Worm (Caenorhabditis elegans) whole organism, L1 larva: ENCODE measurements around the gene prmt-5.

Source experiments
- C16A3.4 ChIP-seq: fragments of 150-350 bp; optimal IDR thresholded peaks from 2 replicates; lab custom pipeline; 2014; ENCODE audit warnings: missing biosample characterization, missing genetic modification characterization
- C34B4.2 ChIP-seq: sonication (generic microtip); optimal IDR thresholded peaks from 2 replicates; lab custom pipeline; 2017; ENCODE audit warnings: mild to moderate bottlenecking, missing genetic modification characterization, missing compliant biosample characterization
- Y116A8C.19 ChIP-seq: sonication (generic microtip); optimal IDR thresholded peaks from 2 replicates; lab custom pipeline; 2016; ENCODE audit warnings: missing compliant biosample characterization, missing genetic modification characterization, borderline replicate concordance
- alr-1 ChIP-seq: fragments of 200-800 bp; sonication (Bioruptor generic); optimal IDR thresholded peaks from 2 replicates; lab custom pipeline; 2018; ENCODE audit warnings: borderline replicate concordance, mild to moderate bottlenecking, missing genetic modification characterization, missing compliant biosample characterization
- aly-2 ChIP-seq: fragments of 150-350 bp; optimal IDR thresholded peaks from 2 replicates; lab custom pipeline; 2014; ENCODE audit warnings: missing biosample characterization, missing genetic modification characterization
- ceh-88 ChIP-seq: fragments of 200-800 bp; sonication (Bioruptor generic); IDR thresholded peaks from 2 replicates; pipeline ENCODE4 v1.3.6; 2022; ENCODE audit warnings: missing genetic modification characterization, missing compliant biosample characterization
- dpl-1 ChIP-seq, 3 experiments: fragments of 150-350 bp in 2 of 3; sonication (generic microtip) in 1 of 3; optimal IDR thresholded peaks; 2 replicates each; lab custom pipeline; 2014 to 2017; ENCODE audit warnings: missing biosample characterization in 3 of 3, missing genetic modification characterization in 3 of 3, missing genetic modification reagents in 3 of 3
- dsc-1 ChIP-seq: sonication (generic microtip); optimal IDR thresholded peaks from 2 replicates; lab custom pipeline; 2016; ENCODE audit warnings: mild to moderate bottlenecking, missing genetic modification characterization, missing compliant biosample characterization
- efl-1 ChIP-seq, 4 experiments: fragments of 150-350 bp; optimal IDR thresholded peaks in 3 of 4; peaks in 1 of 4; 1 replicate in 1 of 4; 2 replicates in 3 of 4; lab custom pipeline; 2014; ENCODE audit warnings: missing biosample characterization in 2 of 4, missing genetic modification characterization in 2 of 4, missing genetic modification reagents in 2 of 4
- efl-3 ChIP-seq: fragments of 200-800 bp; sonication (Bioruptor generic); optimal IDR thresholded peaks from 2 replicates; lab custom pipeline; 2018; ENCODE audit warnings: mild to moderate bottlenecking, missing genetic modification characterization, missing compliant biosample characterization
- egl-27 ChIP-seq, 2 experiments: fragments of 150-350 bp in 1 of 2; sonication (generic microtip); optimal IDR thresholded peaks; 3 replicates each; lab custom pipeline; 2017 to 2018; ENCODE audit warnings: missing biosample characterization in 2 of 2, missing genetic modification characterization in 2 of 2, missing genetic modification reagents in 2 of 2
- fkh-4 ChIP-seq: sonication (generic microtip); optimal IDR thresholded peaks from 2 replicates; lab custom pipeline; 2016; ENCODE audit warnings: missing compliant biosample characterization, missing genetic modification characterization, borderline replicate concordance
- fos-1 ChIP-seq: fragments of 150-350 bp; optimal IDR thresholded peaks from 2 replicates; lab custom pipeline; 2014; ENCODE audit warnings: missing biosample characterization, missing genetic modification characterization
- grh-1 ChIP-seq: fragments of 200-800 bp; sonication (Bioruptor generic); IDR thresholded peaks from 2 replicates; pipeline ENCODE4 v1.3.6; 2022; ENCODE audit warnings: missing genetic modification reagents, missing genetic modification characterization, missing compliant biosample characterization
- hlh-17 ChIP-seq: fragments of 200-800 bp; sonication (Bioruptor generic); optimal IDR thresholded peaks from 2 replicates; lab custom pipeline; 2018; ENCODE audit warnings: missing genetic modification characterization, mild to moderate bottlenecking, missing compliant biosample characterization, moderate library complexity, borderline replicate concordance
- irx-1 ChIP-seq: sonication (generic microtip); optimal IDR thresholded peaks from 2 replicates; lab custom pipeline; 2016; ENCODE audit warnings: missing genetic modification characterization, missing compliant biosample characterization
- isw-1 ChIP-seq: fragments of 200-800 bp; sonication (Bioruptor generic); IDR thresholded peaks from 2 replicates; pipeline ENCODE4 v1.3.6; 2022; ENCODE audit warnings: missing genetic modification characterization, missing compliant biosample characterization
- lin-35 ChIP-seq, 2 experiments: fragments of 150-350 bp; optimal IDR thresholded peaks; 2 replicates each; lab custom pipeline; 2014; ENCODE audit warnings: missing biosample characterization in 2 of 2, missing genetic modification characterization in 2 of 2, missing genetic modification reagents in 2 of 2
- lin-39 ChIP-seq: fragments of 150-350 bp; optimal IDR thresholded peaks from 2 replicates; lab custom pipeline; 2014; ENCODE audit warnings: missing biosample characterization, missing genetic modification reagents, missing genetic modification characterization
- lsy-2 ChIP-seq, 2 experiments: fragments of 150-350 bp; optimal IDR thresholded peaks; 2 replicates each; lab custom pipeline; 2014; ENCODE audit warnings: missing biosample characterization in 2 of 2, missing genetic modification characterization in 2 of 2
- mab-9 ChIP-seq: fragments of 200-800 bp; sonication (Bioruptor generic); IDR thresholded peaks from 2 replicates; pipeline ENCODE4 v1.3.6; 2022; ENCODE audit warnings: missing genetic modification reagents, missing genetic modification characterization, missing compliant biosample characterization
- mdl-1 ChIP-seq, 2 experiments: fragments of 150-350 bp; optimal IDR thresholded peaks; 2 replicates each; lab custom pipeline; 2014 to 2017; ENCODE audit warnings: missing biosample characterization in 2 of 2, missing genetic modification characterization in 2 of 2, inconsistent platforms in 1 of 2
- nhr-11 ChIP-seq: fragments of 150-350 bp; optimal IDR thresholded peaks from 2 replicates; lab custom pipeline; 2014; ENCODE audit warnings: missing biosample characterization, missing genetic modification characterization
- nhr-12 ChIP-seq: sonication (generic microtip); optimal IDR thresholded peaks from 2 replicates; lab custom pipeline; 2017; ENCODE audit warnings: missing biosample characterization, missing genetic modification characterization
- nhr-19 ChIP-seq: fragments of 200-800 bp; sonication (Bioruptor generic); conservative IDR thresholded peaks from 2 replicates; pipeline ENCODE4 v1.3.6; 2022; ENCODE audit warnings: missing genetic modification characterization, missing compliant biosample characterization
- nhr-47 ChIP-seq: sonication (generic microtip); optimal IDR thresholded peaks from 2 replicates; lab custom pipeline; 2016; ENCODE audit warnings: mild to moderate bottlenecking, missing genetic modification characterization, moderate library complexity, missing compliant biosample characterization
- nhr-84 ChIP-seq: sonication (generic microtip); optimal IDR thresholded peaks from 2 replicates; lab custom pipeline; 2017; ENCODE audit warnings: missing biosample characterization, missing genetic modification characterization
- nhr-90 ChIP-seq: sonication (generic microtip); optimal IDR thresholded peaks from 2 replicates; lab custom pipeline; 2016; ENCODE audit warnings: mild to moderate bottlenecking, missing genetic modification characterization, missing compliant biosample characterization; ENCODE audit not compliant: poor library complexity
- pax-3 ChIP-seq: fragments of 200-800 bp; sonication (Bioruptor generic); optimal IDR thresholded peaks from 2 replicates; lab custom pipeline; 2018; ENCODE audit warnings: mild to moderate bottlenecking, missing genetic modification characterization, moderate library complexity, missing compliant biosample characterization
- rnt-1 ChIP-seq: sonication (generic microtip); optimal IDR thresholded peaks from 2 replicates; lab custom pipeline; 2016; ENCODE audit warnings: mild to moderate bottlenecking, missing genetic modification characterization, moderate library complexity, missing compliant biosample characterization
- skn-1 ChIP-seq: fragments of 150-350 bp; optimal IDR thresholded peaks from 2 replicates; lab custom pipeline; 2014; ENCODE audit warnings: missing biosample characterization, missing genetic modification characterization
- sox-4 ChIP-seq: sonication (generic microtip); optimal IDR thresholded peaks from 2 replicates; lab custom pipeline; 2016; ENCODE audit warnings: missing genetic modification characterization, missing compliant biosample characterization
- swsn-7 ChIP-seq: sonication (generic microtip); optimal IDR thresholded peaks from 2 replicates; lab custom pipeline; 2016; ENCODE audit warnings: missing genetic modification characterization, missing compliant biosample characterization
- tlp-1 ChIP-seq: fragments of 150-350 bp; optimal IDR thresholded peaks from 2 replicates; lab custom pipeline; 2014; ENCODE audit warnings: missing biosample characterization, missing genetic modification characterization
- xbp-1 ChIP-seq: sonication (generic microtip); optimal IDR thresholded peaks from 2 replicates; lab custom pipeline; 2016; ENCODE audit warnings: missing genetic modification characterization, missing compliant biosample characterization
- zag-1 ChIP-seq: fragments of 150-350 bp; optimal IDR thresholded peaks from 2 replicates; lab custom pipeline; 2014; ENCODE audit warnings: missing biosample characterization, missing genetic modification characterization
- ztf-4 ChIP-seq: fragments of 150-350 bp; optimal IDR thresholded peaks from 2 replicates; lab custom pipeline; 2014; ENCODE audit warnings: missing biosample characterization, missing genetic modification characterization

prmt-5 gene

DNA sequence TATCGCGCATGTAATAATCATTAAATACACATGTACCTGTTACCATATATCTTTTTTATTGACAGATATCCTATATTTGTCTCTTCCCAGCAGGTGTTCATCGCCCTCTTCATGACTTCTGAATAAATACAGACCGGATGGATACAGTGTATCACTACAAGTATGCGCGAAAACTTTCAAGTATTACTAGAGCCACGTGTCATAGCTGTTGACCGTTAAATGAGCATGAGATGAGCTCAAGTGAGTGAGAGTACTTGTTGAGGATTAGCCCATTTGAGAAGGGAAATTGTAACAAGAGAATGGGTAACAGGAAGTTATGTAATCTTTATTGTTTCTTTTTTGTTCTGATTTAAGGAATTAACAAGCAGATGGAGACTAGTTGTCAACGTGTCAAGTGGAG lies 14.7 kb downstream of the prmt-5 start:
- TF ChIP-seq dpl-1 (GFP tag; optimal IDR thresholded peaks at IDR 0.05; lab: Kevin White, UChicago) (no peak), ztf-4 (no peak), egl-27 (tag; optimal IDR thresholded peaks at IDR 0.05; lab: Kevin White, UChicago) (no peak), nhr-84 (no peak), lin-39 (no peak), nhr-90 (tag; lab: Kevin White, UChicago) (no peak), hlh-17 (no peak), efl-3 (no peak), zag-1 (tag; lab: Kevin White, UChicago) (no peak), nhr-19 (GFP tag; lab: Robert Waterston, UW) (no peak), C34B4.2 (tag; lab: Kevin White, UChicago) (no peak), Y116A8C.19 (tag; lab: Kevin White, UChicago) (no peak), isw-1 (GFP tag; lab: Robert Waterston, UW) (no peak), xbp-1 (no peak), mab-9 (GFP tag; lab: Robert Waterston, UW) (no peak), alr-1 (tag; lab: Kevin White, UChicago) (no peak), tlp-1 (tag; lab: Kevin White, UChicago) (no peak), fkh-4 (tag; lab: Kevin White, UChicago) (no peak), mdl-1 (tag; optimal IDR thresholded peaks at IDR 0.05; lab: Kevin White, UChicago) (no peak), aly-2 (tag; lab: Kevin White, UChicago) (no peak)

DNA sequence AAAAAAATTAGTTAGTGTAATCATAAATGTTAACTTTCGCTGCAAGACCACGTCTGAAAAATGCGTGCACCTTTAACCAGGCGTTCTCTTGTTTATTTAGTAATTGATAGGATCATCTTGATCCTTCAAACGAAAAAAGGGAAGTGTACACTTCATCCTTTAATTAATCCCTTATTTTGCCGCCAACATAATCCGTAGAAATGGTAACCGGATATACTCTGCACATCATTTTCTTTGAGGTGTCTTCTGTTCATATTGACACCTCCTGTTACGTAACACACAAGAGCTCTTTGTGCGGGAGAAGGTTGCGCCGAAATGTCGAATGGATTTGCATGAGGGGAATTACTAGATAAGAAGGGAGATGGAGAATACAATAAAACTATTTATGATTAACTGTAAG lies 18.4 kb downstream of the prmt-5 start:
- TF ChIP-seq dsc-1 (tag; lab: Kevin White, UChicago) (peak; percentile 48), efl-1 (optimal IDR thresholded peaks at IDR 0.05; lab: Kevin White, UChicago) (no peak), efl-1 (GFP tag; optimal IDR thresholded peaks at IDR 0.05 in 1 of 2; lab: Kevin White, UChicago) (peak in 1 of 2 experiments; percentile 29), pax-3 (tag; lab: Kevin White, UChicago) (no peak)

DNA sequence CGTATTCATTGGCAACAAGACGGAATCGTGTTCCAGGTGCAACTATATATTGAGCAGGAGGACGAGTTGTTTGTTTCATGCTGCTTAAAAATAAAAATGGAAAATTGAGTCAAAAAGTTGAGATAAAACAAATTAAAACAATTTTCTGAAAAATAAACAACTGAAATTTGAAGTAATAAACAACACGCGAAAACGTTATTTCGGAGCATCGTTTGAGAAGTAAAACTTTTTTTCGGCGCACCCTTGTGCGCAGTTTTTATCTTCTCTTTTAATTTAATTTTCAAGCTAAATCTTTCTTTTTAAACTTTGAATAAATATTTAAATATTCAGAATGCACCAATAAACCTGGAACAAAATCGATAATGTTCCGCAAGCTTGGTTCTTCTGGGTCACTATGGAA lies 23.8 kb downstream of the prmt-5 start, which contains the start of the genes sumv-1 and gop-1:
Gene sumv-1 (minus strand): TSS at position 80 of the 400 bp plus-strand sequence.
Gene gop-1 (plus strand): TSS at position 331 of the 400 bp plus-strand sequence.
- no peak for TF ChIP-seq rnt-1 (tag; lab: Kevin White, UChicago)
- no peak for TF ChIP-seq efl-1 (optimal IDR thresholded peaks at IDR 0.05; lab: Kevin White, UChicago)
- TF ChIP-seq efl-1 (GFP tag; optimal IDR thresholded peaks at IDR 0.05 in 1 of 2; lab: Kevin White, UChicago): peak; percentile 2 to 81
- no peak for TF ChIP-seq C34B4.2 (tag; lab: Kevin White, UChicago)
- TF ChIP-seq lin-35 (GFP tag; optimal IDR thresholded peaks at IDR 0.05; lab: Kevin White, UChicago): peak; percentile 3 to 11
- TF ChIP-seq hlh-17: no peak
- TF ChIP-seq fos-1 (tag; lab: Kevin White, UChicago): no peak
- no peak for TF ChIP-seq pax-3 (tag; lab: Kevin White, UChicago)
- TF ChIP-seq alr-1 (tag; lab: Kevin White, UChicago): no peak
- TF ChIP-seq tlp-1 (tag; lab: Kevin White, UChicago): no peak
- TF ChIP-seq lin-39: no peak
- no peak for TF ChIP-seq ceh-88 (GFP tag; lab: Robert Waterston, UW)
- no peak for TF ChIP-seq irx-1 (tag; lab: Kevin White, UChicago)
- TF ChIP-seq lsy-2 (tag; optimal IDR thresholded peaks at IDR 0.05; lab: Kevin White, UChicago): no peak
- TF ChIP-seq nhr-47 (tag; lab: Kevin White, UChicago): no peak
- TF ChIP-seq C16A3.4 (tag; lab: Kevin White, UChicago): no peak
- no peak for TF ChIP-seq nhr-12
- no peak for TF ChIP-seq sox-4 (tag; lab: Kevin White, UChicago)
- no peak for TF ChIP-seq mdl-1 (tag; optimal IDR thresholded peaks at IDR 0.05; lab: Kevin White, UChicago)
- peak in 1 of 3 experiments; percentile 14 for TF ChIP-seq dpl-1 (GFP tag; optimal IDR thresholded peaks at IDR 0.05; lab: Kevin White, UChicago)
- TF ChIP-seq nhr-11: no peak
- TF ChIP-seq skn-1 (tag; lab: Kevin White, UChicago): no peak
- no peak for TF ChIP-seq swsn-7
- TF ChIP-seq grh-1 (GFP tag; lab: Robert Waterston, UW): no peak
